Worm (Caenorhabditis elegans): ENCODE results near the gene mrps-9.
A peak's percentile ranks its signal among the peaks of the same experiment; 100 is the strongest.

mrps-9 gene

ce11 chrIII:8293260-8293659 lies 27.4 kb downstream of the mrps-9 start:
- TF ChIP-seq T07F8.4 (tag; optimal IDR thresholded peaks at IDR 0.05): no peak
- TF ChIP-seq nhr-90 (tag; optimal IDR thresholded peaks at IDR 0.05): no peak
- TF ChIP-seq unc-62 (GFP tag; optimal IDR thresholded peaks at IDR 0.05): peak; percentile 42
- no peak for TF ChIP-seq B0035.1 (tag; optimal IDR thresholded peaks at IDR 0.05)
- peak; percentile 68 for TF ChIP-seq nhr-80 (tag; optimal IDR thresholded peaks at IDR 0.05)

- no peak for TF ChIP-seq atf-7 (tag; optimal IDR thresholded peaks at IDR 0.05)
- no peak for TF ChIP-seq dpl-1 (GFP tag; optimal IDR thresholded peaks at IDR 0.05)
- no peak for TF ChIP-seq efl-1 (GFP tag; optimal IDR thresholded peaks at IDR 0.05)
- no peak for TF ChIP-seq zfh-2 (GFP tag; conservative IDR thresholded peaks at IDR 0.05)
- no peak for TF ChIP-seq ama-1 (optimal IDR thresholded peaks at IDR 0.05)
- TF ChIP-seq ama-1 (GFP tag; optimal IDR thresholded peaks at IDR 0.05): no peak
- no peak for TF ChIP-seq ZK185.1 (tag; optimal IDR thresholded peaks at IDR 0.05; ENCODE audit: poor library complexity, severe bottlenecking)
Observed at ce11 chrIII:8298216-8298920, 32.5 kb downstream of the mrps-9 start.

ce11 chrIII:8299078-8299587 lies 33.3 kb downstream of the mrps-9 start:
- TF ChIP-seq tbx-9 (tag; optimal IDR thresholded peaks at IDR 0.05; ENCODE audit: borderline replicate concordance) (no peak), F57C9.4 (tag; optimal IDR thresholded peaks at IDR 0.05) (no peak), pbrm-1 (GFP tag; IDR thresholded peaks at IDR 0.05) (no peak), bed-1 (GFP tag; IDR thresholded peaks at IDR 0.05) (no peak), madf-8 (GFP tag; conservative IDR thresholded peaks at IDR 0.05) (no peak), hsf-1 (GFP tag; IDR thresholded peaks at IDR 0.05) (no peak), ztf-6 (GFP tag; IDR thresholded peaks at IDR 0.05) (no peak), ccch-3 (GFP tag; optimal IDR thresholded peaks at IDR 0.05) (no peak), attf-3 (GFP tag; conservative IDR thresholded peaks at IDR 0.05) (no peak), ztf-25 (GFP tag; IDR thresholded peaks at IDR 0.05) (no peak), K11D2.4 (GFP tag; IDR thresholded peaks at IDR 0.05) (no peak), unc-130 (GFP tag; optimal IDR thresholded peaks at IDR 0.05) (no peak), lsy-27 (tag; optimal IDR thresholded peaks at IDR 0.05; ENCODE audit: borderline replicate concordance, insufficient read depth) (no peak), rec-8 (tag; optimal IDR thresholded peaks at IDR 0.05) (no peak), atf-7 (tag; optimal IDR thresholded peaks at IDR 0.05) (no peak), ztf-22 (GFP tag; optimal IDR thresholded peaks at IDR 0.05) (no peak)

- TF ChIP-seq sdz-38 (tag; optimal IDR thresholded peaks at IDR 0.05) (no peak), lag-1 (GFP tag; IDR thresholded peaks at IDR 0.05) (no peak), lin-40 (tag; optimal IDR thresholded peaks at IDR 0.05) (no peak), F39B2.1 (GFP tag; IDR thresholded peaks at IDR 0.05) (no peak), ztf-6 (GFP tag; IDR thresholded peaks at IDR 0.05) (no peak)
Observed at ce11 chrIII:8299734-8300133, 33.9 kb downstream of the mrps-9 start.

ce11 chrIII:8300860-8301396 lies 35.1 kb downstream of the mrps-9 start:
- TF ChIP-seq die-1 (tag; optimal IDR thresholded peaks at IDR 0.05) (no peak), T26A5.8 (tag; optimal IDR thresholded peaks at IDR 0.05) (no peak), aptf-3 (GFP tag; IDR thresholded peaks at IDR 0.05) (no peak), F37B4.10 (GFP tag; IDR thresholded peaks at IDR 0.05) (no peak), hrde-1 (tag; optimal IDR thresholded peaks at IDR 0.05; ENCODE audit: borderline replicate concordance) (no peak), let-607 (tag; optimal IDR thresholded peaks at IDR 0.05) (no peak), ztf-18 (tag; optimal IDR thresholded peaks at IDR 0.05) (no peak), pha-4 (tag; optimal IDR thresholded peaks at IDR 0.05) (no peak), ets-4 (GFP tag; optimal IDR thresholded peaks at IDR 0.05) (no peak), hlh-12 (tag; optimal IDR thresholded peaks at IDR 0.05) (no peak), tlf-1 (GFP tag; optimal IDR thresholded peaks at IDR 0.05) (no peak), ceh-100 (GFP tag; IDR thresholded peaks at IDR 0.05) (no peak)
